Worm (Caenorhabditis elegans) whole organism, dauer: Measurements from ENCODE around the gene clec-118.
"Not testable (repeated sequence)": the region's sequence is repeated elsewhere in the genome, so short reads cannot be mapped to it uniquely, and the experiment has no call there.

Experiments used
- unc-62 ChIP-seq: sonication (generic microtip); optimal IDR thresholded peaks from 2 replicates; lab custom pipeline; 2017; ENCODE audit warnings: missing biosample characterization, missing genetic modification reagents, missing genetic modification characterization

The clec-118 gene

DNA sequence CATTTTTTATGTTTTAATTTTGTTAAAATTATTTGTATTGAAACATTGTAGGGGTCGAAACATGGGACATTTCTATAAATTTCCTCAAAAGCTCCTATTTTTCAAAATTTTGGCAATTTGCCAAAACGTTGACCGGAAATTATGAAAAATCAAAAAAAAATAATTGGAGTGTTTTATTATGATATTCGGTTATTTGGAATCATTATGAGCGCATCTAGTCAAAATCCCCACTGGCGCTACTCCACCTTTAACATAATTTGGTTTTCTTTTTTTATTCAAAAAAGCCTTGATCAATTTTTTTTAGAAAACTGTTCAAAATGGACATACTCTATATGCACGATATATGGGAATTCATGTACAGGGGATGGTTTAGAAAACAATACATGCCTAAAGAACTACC lies 7.0 kb downstream of the clec-118 start, which contains the start of gene W04H10.2:
Gene W04H10.2, plus strand, starts transcription at position 301 of the 400 bp plus-strand sequence.
- no peak for TF ChIP-seq unc-62 (GFP tag; lab: Kevin White, UChicago)

DNA sequence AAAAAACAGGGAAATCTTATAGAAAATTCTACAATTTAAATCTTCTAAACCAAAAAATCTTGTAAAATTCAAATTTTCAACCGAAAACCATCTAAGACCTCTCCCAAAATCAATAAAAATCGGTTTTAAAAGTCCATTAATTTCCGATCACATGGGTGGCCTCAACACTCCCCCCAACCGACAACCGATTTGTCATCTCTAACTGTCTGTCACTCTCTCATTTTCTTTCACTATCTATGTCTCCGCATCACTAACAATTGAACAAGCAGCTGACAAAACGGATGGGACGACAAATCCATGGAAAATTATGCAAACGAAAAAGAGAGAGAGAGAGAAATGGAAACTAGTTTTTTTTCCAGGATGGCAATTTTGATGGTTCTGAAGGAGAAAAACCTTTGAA lies 9.3 kb downstream of the clec-118 start:
- no peak for TF ChIP-seq unc-62 (GFP tag; lab: Kevin White, UChicago)

DNA sequence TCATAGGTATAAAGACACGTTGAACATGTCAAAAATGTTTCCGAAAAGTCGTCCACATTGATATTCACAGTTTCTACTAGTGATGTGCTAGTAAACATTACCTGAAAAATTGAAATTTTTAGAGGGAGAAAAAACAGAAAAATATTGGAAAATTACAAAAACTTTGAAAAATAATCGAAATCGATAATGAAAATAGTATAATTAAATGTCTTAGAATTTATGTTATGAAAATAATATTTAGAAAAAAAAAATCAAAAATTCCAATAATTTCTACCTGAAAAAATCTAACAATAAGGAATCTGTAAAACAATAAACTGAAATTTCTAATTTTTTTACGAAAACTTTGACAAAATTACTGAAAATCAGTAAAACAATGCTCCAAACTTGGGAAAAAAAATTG lies 10.2 kb downstream of the clec-118 start, which contains the start of gene nhl-3:
Gene nhl-3, minus strand, starts transcription at position 101 of the 400 bp plus-strand sequence.
- no peak for TF ChIP-seq unc-62 (GFP tag; lab: Kevin White, UChicago)

DNA sequence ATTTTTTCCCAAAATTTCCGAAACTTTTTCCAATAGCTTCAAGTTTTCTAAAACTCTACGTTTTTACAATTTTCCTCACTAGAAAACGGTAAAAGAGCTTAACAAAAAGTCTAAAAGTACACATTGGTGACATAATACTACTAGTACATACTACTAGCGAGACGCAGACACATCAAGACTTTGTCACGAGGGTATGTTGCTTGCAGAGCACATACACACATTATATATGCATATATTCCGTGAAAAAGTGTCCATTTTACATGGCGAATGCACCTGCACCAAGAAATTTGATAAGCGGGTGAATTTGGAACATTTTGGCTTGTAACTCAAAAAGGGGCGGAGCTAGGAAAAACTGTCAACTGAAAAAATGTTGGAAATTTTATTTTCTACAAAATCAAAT lies 11.0 kb downstream of the clec-118 start:
- no peak for TF ChIP-seq unc-62 (GFP tag; lab: Kevin White, UChicago)

DNA sequence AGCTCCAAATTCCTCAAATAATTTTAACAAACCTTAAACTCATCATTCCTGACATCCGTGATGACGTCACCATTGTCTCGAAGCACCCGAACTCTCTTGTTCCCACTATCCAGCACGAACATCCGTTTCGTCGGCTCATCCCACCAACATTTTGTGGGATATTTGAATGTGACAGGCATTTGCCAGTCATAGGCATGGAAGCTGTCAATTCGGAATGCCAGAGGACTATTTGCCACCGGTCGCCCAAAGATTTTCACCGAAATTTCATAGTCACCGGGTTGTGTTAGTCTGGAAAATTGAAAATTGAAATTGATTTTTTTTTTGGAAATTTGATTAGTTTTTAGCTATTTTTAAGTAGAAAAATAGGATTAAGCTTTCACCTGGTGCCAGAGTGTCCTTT lies 15.6 kb downstream of the clec-118 start:
- no peak for TF ChIP-seq unc-62 (GFP tag; lab: Kevin White, UChicago)

DNA sequence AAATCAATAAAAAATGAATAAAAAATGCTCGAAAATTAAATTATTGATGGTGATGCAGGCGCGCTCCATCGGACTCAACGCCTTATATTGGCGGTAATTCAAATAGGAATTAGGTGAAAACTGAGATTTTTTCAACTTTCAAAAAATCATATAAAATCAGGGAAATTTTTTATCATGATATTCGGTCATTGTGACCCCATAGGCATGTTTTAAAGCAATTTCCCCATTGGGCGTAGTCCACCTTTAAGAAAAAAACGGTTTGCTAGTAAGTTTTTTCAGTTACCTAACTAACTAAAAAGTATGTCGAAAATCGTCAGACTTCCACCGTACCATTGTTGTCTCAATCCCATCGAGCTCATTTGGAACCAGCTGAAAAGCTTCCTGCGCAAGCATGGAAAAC lies 19.0 kb downstream of the clec-118 start, which contains the start of gene W08F4.1:
Gene W08F4.1, plus strand, starts transcription at position 301 of the 400 bp plus-strand sequence.
- not testable (repeated sequence) for TF ChIP-seq unc-62 (GFP tag; lab: Kevin White, UChicago)

DNA sequence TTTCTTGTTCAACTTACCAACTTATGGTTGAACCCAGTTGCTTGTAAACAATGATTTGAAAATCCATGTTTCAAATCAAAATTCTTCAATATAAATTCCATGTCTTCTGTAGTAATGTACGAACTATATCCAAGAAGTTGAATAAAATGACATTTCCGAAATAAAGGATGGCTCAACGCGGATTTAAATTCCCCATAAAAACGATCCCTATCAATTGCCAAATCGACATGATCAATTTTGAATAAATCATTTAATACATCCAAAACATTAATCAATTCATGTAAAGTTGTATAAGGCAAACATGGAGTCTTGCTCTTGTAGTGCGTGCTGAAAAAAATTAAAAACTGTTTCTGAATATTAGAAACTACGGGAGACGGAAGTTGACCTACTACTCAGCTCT lies 21.2 kb downstream of the clec-118 start, which contains the start of gene W08F4.10:
Gene W08F4.10, minus strand, starts transcription at position 101 of the 400 bp plus-strand sequence.
- TF ChIP-seq unc-62 (GFP tag; lab: Kevin White, UChicago), result no peak

DNA sequence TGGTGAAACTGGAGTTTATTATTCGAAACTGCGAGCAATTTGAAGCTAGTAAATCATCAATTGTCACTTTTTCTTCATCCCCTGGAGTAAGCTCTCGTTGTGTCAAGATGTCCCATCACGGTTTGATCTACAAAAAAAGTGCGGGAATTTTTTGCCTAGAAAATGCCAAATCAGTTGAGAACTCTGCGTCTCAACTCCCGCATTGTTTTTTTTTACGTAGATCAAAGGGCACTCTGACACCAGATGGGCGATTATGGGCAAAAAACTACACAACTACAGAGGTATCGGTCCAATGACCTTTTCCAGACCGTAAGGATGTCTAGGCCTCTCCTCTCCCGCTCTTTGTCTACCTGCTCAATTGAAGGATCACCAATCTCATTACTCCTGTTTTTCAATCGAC lies 24.7 kb downstream of the clec-118 start, which contains the start of gene fbxb-34:
Gene fbxb-34, plus strand, starts transcription at position 301 of the 400 bp plus-strand sequence.
- no peak for TF ChIP-seq unc-62 (GFP tag; lab: Kevin White, UChicago)

DNA sequence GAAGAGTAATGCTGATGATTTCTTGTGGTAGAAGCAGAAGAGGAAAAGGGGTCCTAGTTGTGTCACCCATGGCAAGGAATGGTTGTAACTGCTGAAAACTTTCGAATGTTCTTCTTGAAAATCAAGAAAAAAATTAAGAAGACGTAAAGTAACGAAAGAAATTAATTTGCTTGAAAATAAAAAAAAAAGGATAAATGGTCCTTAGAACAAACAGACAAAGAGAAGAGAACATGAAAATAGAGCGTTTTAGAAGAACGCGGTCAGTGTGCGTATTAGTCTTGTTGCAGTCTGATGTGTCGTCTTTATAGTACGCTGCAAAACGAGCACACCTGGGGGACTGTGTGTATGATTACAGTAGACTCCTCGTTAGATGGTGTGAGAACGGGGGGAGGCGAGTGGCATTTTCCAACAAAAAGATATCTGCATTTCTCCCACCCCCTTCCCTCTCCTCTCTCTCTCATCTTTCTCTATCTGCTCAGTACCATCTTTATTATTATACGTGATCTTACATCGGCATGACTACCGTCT lies 27.9 kb downstream of the clec-118 start, which contains the start of the genes W08F4.12 and W08F4.13:
Gene W08F4.12, minus strand, starts transcription at position 101 of the 528 bp plus-strand sequence.
Gene W08F4.13, plus strand, starts transcription at position 478 of the 528 bp plus-strand sequence.
- no peak for TF ChIP-seq unc-62 (GFP tag; lab: Kevin White, UChicago)

DNA sequence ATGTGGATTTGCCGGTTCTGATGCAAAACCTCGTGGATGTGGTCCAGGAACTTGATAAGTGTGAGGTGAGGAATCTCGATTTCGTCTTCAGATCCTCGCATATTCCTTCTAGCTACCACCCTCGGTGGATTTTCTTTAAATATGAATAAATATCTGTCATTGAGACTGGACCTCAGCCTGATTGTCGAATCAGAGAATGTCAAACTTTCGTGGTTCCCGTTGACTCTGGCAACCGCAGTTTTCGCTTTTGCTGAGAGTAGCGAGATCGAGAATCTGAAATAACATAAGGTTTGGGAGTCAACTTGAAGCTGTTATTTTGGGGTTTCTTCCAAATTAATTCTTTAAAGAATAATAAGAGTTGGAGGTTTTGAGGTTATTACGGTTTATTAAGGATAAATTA lies 29.6 kb downstream of the clec-118 start, which contains the start of gene fbxb-14:
Gene fbxb-14, minus strand, starts transcription at position 101 of the 400 bp plus-strand sequence.
- no peak for TF ChIP-seq unc-62 (GFP tag; lab: Kevin White, UChicago)

DNA sequence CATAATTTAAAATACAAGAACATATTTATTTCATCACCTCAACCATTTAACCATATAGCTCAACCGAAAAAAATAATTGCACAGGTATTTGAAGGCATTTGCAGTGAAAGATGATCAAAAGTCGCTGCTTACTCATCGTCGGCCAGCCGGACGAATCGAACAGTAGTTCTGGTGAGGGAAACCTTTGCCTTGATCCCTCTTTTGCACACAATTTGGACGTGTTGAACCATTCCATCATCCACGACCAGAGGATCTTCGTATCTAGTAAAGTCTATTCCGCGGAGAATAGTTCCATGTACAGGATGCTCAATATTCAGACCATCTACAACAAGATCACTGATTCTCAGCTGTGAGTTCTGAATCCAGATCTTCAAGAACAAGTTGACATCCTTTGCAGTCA lies 30.3 kb downstream of the clec-118 start:
- no peak for TF ChIP-seq unc-62 (GFP tag; lab: Kevin White, UChicago)

DNA sequence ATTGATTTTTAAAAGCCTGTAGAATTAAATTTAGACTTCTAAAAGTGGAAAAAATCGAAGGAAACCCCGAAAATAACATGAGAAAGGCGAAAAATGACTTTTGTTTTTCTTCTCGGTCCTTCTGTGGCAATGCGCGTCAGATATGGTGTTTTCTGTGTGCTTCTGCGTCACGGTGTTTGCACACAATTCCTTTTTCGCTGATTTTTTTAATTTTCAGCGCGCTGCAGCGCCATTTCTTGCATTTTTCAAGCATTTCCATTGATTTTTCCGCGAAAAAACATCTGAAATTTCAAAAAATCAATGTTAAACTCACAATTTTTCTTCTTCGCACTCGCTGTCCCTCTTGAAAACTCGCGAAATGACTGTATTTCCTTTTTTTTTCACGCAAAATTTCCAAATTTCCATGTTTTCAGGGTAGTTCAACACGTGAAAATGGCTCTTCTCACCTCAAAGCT lies 32.0 kb downstream of the clec-118 start, which contains the start of the genes cdc-37 and W08F4.3:
Gene cdc-37, minus strand, starts transcription at position 405 of the 455 bp plus-strand sequence.
Gene W08F4.3, plus strand, starts transcription at position 414 of the 455 bp plus-strand sequence.
- TF ChIP-seq unc-62 (GFP tag; lab: Kevin White, UChicago), result no peak

DNA sequence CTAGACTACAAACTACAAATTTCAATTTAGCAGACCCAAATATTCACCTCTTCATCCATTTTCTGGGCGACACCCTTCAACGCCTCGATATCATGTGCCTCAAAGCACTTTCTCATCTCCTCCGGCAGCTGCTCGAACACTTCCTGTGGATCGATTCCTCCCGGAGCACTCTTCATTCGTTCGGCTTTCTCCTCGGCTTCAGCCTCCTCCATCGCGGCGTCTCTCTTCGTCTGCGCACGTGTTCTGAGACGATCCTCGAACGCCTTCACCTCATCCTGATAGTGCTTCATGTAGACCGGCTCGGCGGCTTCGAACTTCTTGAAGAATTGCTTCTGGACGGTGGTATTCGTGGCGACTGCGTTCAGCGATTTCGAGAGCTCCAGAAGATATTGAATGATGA lies 33.5 kb downstream of the clec-118 start:
- TF ChIP-seq unc-62 (GFP tag; lab: Kevin White, UChicago), result no peak

DNA sequence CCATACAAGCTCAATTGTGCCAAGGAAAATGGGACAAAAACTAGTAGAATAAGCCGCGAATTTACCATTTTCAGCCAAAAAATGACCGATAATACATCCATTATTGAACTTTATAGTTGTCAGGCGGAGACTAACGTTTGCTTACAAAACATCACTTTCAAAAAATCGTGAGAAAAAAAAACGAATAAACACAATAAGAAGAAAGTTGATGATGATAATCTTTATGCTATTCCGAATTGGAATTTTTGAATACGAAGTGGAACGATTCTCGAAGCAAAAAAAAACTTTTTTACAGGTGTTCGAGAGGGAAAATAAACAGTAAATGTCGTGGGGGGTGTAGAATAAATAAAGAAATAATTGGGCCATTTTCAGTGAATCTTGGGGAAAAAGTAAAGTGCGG lies 34.6 kb downstream of the clec-118 start, which contains the start of gene W08F4.7:
Gene W08F4.7, minus strand, starts transcription at position 101 of the 400 bp plus-strand sequence.
- TF ChIP-seq unc-62 (GFP tag; lab: Kevin White, UChicago), result no peak

DNA sequence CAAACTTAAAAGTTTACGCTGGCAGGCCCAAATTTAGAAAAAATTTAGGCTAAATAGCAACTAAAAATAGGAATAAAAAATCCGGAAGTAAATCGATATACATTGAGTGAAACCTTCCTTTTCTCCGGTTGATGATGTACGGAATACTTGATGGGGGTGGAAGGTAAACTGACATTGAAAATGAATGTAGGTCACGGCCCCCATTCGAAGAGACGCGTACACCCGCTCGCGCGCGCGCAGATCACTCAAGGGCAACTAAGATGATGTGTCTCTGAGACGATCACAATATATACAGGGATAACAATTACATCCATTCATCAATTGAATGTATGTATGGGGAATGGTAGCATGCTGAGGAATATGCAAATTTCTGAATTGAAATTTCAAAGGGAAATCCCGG lies 38.2 kb downstream of the clec-118 start:
- TF ChIP-seq unc-62 (GFP tag; lab: Kevin White, UChicago), result no peak

DNA sequence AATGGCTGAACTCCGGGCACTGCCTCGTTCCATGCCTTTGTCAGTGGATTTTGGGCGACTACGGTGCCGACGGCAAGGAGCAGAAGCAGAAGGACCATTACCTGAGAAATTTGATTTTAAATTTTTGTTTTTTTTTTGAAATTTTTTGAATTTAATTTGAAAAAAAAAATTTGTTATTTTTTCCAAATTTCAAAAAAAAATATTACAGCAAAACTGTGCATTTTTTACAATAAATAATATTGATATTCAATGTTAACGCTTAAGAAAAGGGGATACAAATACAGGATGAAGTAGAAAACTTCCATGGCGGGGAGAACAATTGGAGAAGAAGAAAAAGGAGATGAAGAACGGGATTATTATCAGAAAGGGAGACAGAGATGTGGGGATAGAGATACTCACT lies 40.3 kb downstream of the clec-118 start, which contains the start of gene mlt-8:
Gene mlt-8, minus strand, starts transcription at position 101 of the 400 bp plus-strand sequence.
- TF ChIP-seq unc-62 (GFP tag; lab: Kevin White, UChicago), result no peak
